Worm (Caenorhabditis elegans): Measurements from ENCODE around the gene F55H2.8.

- no peak for TF ChIP-seq elt-3 (tag; optimal IDR thresholded peaks at IDR 0.05)
- no peak for TF ChIP-seq lin-15B (tag; optimal IDR thresholded peaks at IDR 0.05)
These were observed 23.9 kb upstream of the F55H2.8 start for ce11 chrIII:9489798-9490197.

Data from whole organism, L3 larva.